Fruit fly (Drosophila melanogaster): Measurements from ENCODE around the gene CG1628.

CG1628 gene

DNA sequence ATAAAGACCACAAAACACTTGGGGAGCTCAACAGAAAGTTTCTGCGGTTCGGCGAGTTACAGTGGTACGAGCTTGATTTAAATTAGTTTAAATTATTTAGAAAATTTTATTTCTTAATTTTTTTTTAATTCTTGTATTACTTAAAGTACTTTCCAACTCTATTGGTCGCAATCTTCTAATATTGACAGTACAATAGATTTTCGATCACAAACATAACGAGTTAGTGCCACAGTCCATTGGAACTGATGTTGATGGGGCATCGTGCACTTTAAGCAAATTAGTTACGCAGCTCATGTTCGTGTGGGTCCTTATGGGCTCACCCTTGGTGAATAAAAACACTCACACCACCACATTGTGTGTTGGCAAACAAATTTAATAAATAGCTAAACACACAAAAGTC, 29.0 kb downstream of the CG1628 start (continued):
- TF ChIP-seq dsx (GFP tag; optimal IDR thresholded peaks at IDR 0.05; ENCODE audit: poor library complexity, severe bottlenecking) (peak; percentile 12), acj6 (GFP tag; optimal IDR thresholded peaks at IDR 0.05) (peak; percentile 47), CG11762 (GFP tag; optimal IDR thresholded peaks at IDR 0.05; ENCODE audit: insufficient read depth) (peak; percentile 6), ss (GFP tag; optimal IDR thresholded peaks at IDR 0.05) (peak in 1 of 2 experiments; percentile 14), Hr38 (GFP tag; optimal IDR thresholded peaks at IDR 0.05) (no peak), Sox102F (GFP tag; optimal IDR thresholded peaks at IDR 0.05) (peak; percentile 31), Eip78C (GFP tag) (peak; percentile 82), Gug (GFP tag; IDR thresholded peaks at IDR 0.05) (peak; percentile 64), CG3919 (GFP tag; optimal IDR thresholded peaks at IDR 0.05) (peak; percentile 46), net (GFP tag; optimal IDR thresholded peaks at IDR 0.05) (peak; percentile 43)

DNA sequence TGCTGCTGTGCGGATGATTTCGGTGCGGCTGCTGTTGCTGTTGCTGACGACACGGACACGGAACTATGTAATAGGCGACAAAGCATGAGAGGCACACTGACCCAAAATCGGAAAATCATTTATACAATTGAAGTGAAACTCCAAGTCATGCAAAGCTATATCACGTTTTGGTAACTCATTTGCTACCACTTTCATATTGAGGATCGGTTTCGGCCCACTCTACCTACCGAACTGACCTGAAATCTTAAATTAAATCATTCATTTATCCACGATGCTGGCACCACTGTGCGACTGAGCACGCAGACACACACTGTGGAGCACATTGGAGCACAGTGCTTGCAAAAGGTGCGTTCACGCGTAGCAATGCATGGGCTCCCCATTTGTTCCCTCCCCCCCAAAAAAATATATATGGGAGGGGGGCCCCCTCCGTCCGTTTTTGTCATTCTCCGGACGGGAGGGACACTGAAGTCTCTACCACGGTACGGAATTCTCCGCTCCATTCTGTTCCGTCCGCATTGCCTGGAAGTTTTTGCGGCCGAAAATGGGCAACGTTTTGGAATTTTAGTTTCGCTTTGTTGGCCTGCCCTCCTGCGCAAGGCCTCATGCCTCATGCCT, 32.3 kb downstream of the CG1628 start:
- TF ChIP-seq ss (GFP tag; optimal IDR thresholded peaks at IDR 0.05) (peak; percentile 79 to 83), Lpt (GFP tag; optimal IDR thresholded peaks at IDR 0.05) (peak; percentile 88), Met (GFP tag; optimal IDR thresholded peaks at IDR 0.05) (peak; percentile 40), acj6 (GFP tag; optimal IDR thresholded peaks at IDR 0.05) (peak; percentile 84), CG6792 (GFP tag; optimal IDR thresholded peaks at IDR 0.05) (peak; percentile 79), CG11902 (GFP tag; optimal IDR thresholded peaks at IDR 0.05) (peak; percentile 46), pdm3 (GFP tag; optimal IDR thresholded peaks at IDR 0.05) (peak; percentile 87), Smox (GFP tag; optimal IDR thresholded peaks at IDR 0.05) (peak; percentile 41), Eip78C (GFP tag) (peak; percentile 96), eg (GFP tag; IDR thresholded peaks at IDR 0.05) (peak; percentile 89), Ets21C (GFP tag; optimal IDR thresholded peaks at IDR 0.05) (peak; percentile 21), cyc (GFP tag; optimal IDR thresholded peaks at IDR 0.05) (peak; percentile 26), CG16779 (tag; optimal IDR thresholded peaks at IDR 0.05) (peak; percentile 72), CG8119 (GFP tag; IDR thresholded peaks at IDR 0.05) (peak; percentile 94), CG10631 (GFP tag; optimal IDR thresholded peaks at IDR 0.05) (peak; percentile 88), topi (GFP tag; optimal IDR thresholded peaks at IDR 0.05) (peak; percentile 55), Blimp-1 (GFP tag; optimal IDR thresholded peaks at IDR 0.05) (no peak), fd59A (GFP tag; optimal IDR thresholded peaks at IDR 0.05) (peak; percentile 81), CG6276 (GFP tag; optimal IDR thresholded peaks at IDR 0.05) (peak; percentile 89), CG6808 (GFP tag; optimal IDR thresholded peaks at IDR 0.05) (peak; percentile 74), CG1621 (tag; optimal IDR thresholded peaks at IDR 0.05) (peak; percentile 91), net (GFP tag; optimal IDR thresholded peaks at IDR 0.05) (peak; percentile 83), CG6854 (GFP tag; optimal IDR thresholded peaks at IDR 0.05) (no peak), CG6163 (GFP tag; IDR thresholded peaks at IDR 0.05) (peak; percentile 92), CG34406 (GFP tag; optimal IDR thresholded peaks at IDR 0.05) (peak; percentile 59), CG10669 (GFP tag; optimal IDR thresholded peaks at IDR 0.05) (peak; percentile 84), dac (GFP tag; optimal IDR thresholded peaks at IDR 0.05) (peak; percentile 88), OdsH (GFP tag; optimal IDR thresholded peaks at IDR 0.05) (peak; percentile 85), fkh (GFP tag; optimal IDR thresholded peaks at IDR 0.05) (no peak), esn (GFP tag; optimal IDR thresholded peaks at IDR 0.05) (peak; percentile 56), Eip75B (GFP tag; optimal IDR thresholded peaks at IDR 0.05) (peak; percentile 84), spab (GFP tag; optimal IDR thresholded peaks at IDR 0.05) (peak; percentile 82), Gug (GFP tag; IDR thresholded peaks at IDR 0.05) (peak; percentile 81), Hr4 (GFP tag; optimal IDR thresholded peaks at IDR 0.05) (peak; percentile 88), Sox14 (GFP tag; optimal IDR thresholded peaks at IDR 0.05) (peak; percentile 85), CG8319 (GFP tag; optimal IDR thresholded peaks at IDR 0.05) (peak; percentile 51), Hr39 (GFP tag; optimal IDR thresholded peaks at IDR 0.05) (peak; percentile 57), CG3919 (GFP tag; optimal IDR thresholded peaks at IDR 0.05) (peak; percentile 88), CG4318 (GFP tag; optimal IDR thresholded peaks at IDR 0.05) (peak; percentile 89), achi (GFP tag; optimal IDR thresholded peaks at IDR 0.05) (peak; percentile 85), CG8632 (GFP tag; optimal IDR thresholded peaks at IDR 0.05) (peak; percentile 75), vri (GFP tag; optimal IDR thresholded peaks at IDR 0.05) (peak; percentile 29), Ets96B (tag; optimal IDR thresholded peaks at IDR 0.05) (peak; percentile 86), Sox102F (GFP tag; optimal IDR thresholded peaks at IDR 0.05) (peak; percentile 57), Eip93F (GFP tag; optimal IDR thresholded peaks at IDR 0.05) (no peak)
